Fruit fly (Drosophila melanogaster) whole organism, prepupa: ENCODE data around the gene CG2818.

Source experiments
- CG16779 ChIP-seq: fragments of 200-800 bp; sonication (Bioruptor generic); optimal IDR thresholded peaks from 3 replicates; lab custom pipeline; 2017; ENCODE audit warnings: missing biosample characterization, mild to moderate bottlenecking, missing genetic modification characterization
- CG6854 ChIP-seq: fragments of 200-800 bp; sonication (Bioruptor generic); optimal IDR thresholded peaks from 2 replicates; lab custom pipeline; 2017; ENCODE audit warnings: missing biosample characterization, mild to moderate bottlenecking, missing genetic modification characterization
- CG7368 ChIP-seq: fragments of 200-800 bp; sonication (Bioruptor generic); optimal IDR thresholded peaks from 3 replicates; lab custom pipeline; 2016; ENCODE audit warnings: missing biosample characterization, missing genetic modification characterization
- Eip93F ChIP-seq: fragments of 200-800 bp; sonication (Bioruptor generic); optimal IDR thresholded peaks from 2 replicates; lab custom pipeline; 2016; ENCODE audit warnings: missing biosample characterization, mild to moderate bottlenecking, missing genetic modification characterization
- Hr38 ChIP-seq: sonication (Bioruptor generic); optimal IDR thresholded peaks from 2 replicates; lab custom pipeline; 2016; ENCODE audit warnings: missing biosample characterization, missing genetic modification characterization
- Lpt ChIP-seq: fragments of 200-800 bp; sonication (Bioruptor generic); optimal IDR thresholded peaks from 3 replicates; lab custom pipeline; 2016; ENCODE audit warnings: missing biosample characterization, missing genetic modification characterization
- dsx ChIP-seq: fragments of 200-800 bp; optimal IDR thresholded peaks from 3 replicates; lab custom pipeline; 2019; ENCODE audit warnings: missing biosample characterization, mild to moderate bottlenecking, missing genetic modification characterization, moderate library complexity; ENCODE audit not compliant: poor library complexity, severe bottlenecking
- esn ChIP-seq: fragments of 200-800 bp; sonication (Bioruptor generic); optimal IDR thresholded peaks from 2 replicates; lab custom pipeline; 2016; ENCODE audit warnings: missing biosample characterization, mild to moderate bottlenecking, missing genetic modification characterization, moderate library complexity
- net ChIP-seq: fragments of 200-800 bp; sonication (Bioruptor generic); optimal IDR thresholded peaks from 3 replicates; lab custom pipeline; 2016; ENCODE audit warnings: missing biosample characterization, missing genetic modification characterization

- TF ChIP-seq Hr38 (GFP tag; lab: Kevin White, UChicago) = no peak
- TF ChIP-seq dsx (GFP tag; lab: Kevin White, UChicago) = no peak
- no peak for TF ChIP-seq net (GFP tag; lab: Kevin White, UChicago)
- no peak for TF ChIP-seq esn
- no peak for TF ChIP-seq Eip93F
- no peak for TF ChIP-seq Lpt
- TF ChIP-seq CG7368 (GFP tag; lab: Kevin White, UChicago) = no peak
- TF ChIP-seq CG6854 (GFP tag; lab: Kevin White, UChicago) = no peak
- TF ChIP-seq CG16779 (tag; lab: Kevin White, UChicago) = no peak
Observed at dm6 chr2L:3692466-3692865, 20.7 kb upstream of the CG2818 start, which contains the start of gene CG16704.
